Worm (Caenorhabditis elegans) whole organism, late embryonic: Measurements from ENCODE around the gene C35B1.8.
"Not testable (repeated sequence)": the region's sequence is repeated elsewhere in the genome, so short reads cannot be mapped to it uniquely, and the experiment has no call there.

ENCODE experiments used
- C08G9.2 ChIP-seq: sonication (generic microtip); optimal IDR thresholded peaks from 2 replicates; lab custom pipeline; 2016; ENCODE audit warnings: mild to moderate bottlenecking, missing genetic modification characterization, moderate library complexity, missing compliant biosample characterization
- F13H6.1 ChIP-seq: sonication (generic microtip); optimal IDR thresholded peaks from 2 replicates; lab custom pipeline; 2016; ENCODE audit warnings: missing genetic modification characterization, missing compliant biosample characterization
- K02D7.2 ChIP-seq: sonication (generic microtip); optimal IDR thresholded peaks from 2 replicates; lab custom pipeline; 2017; ENCODE audit warnings: mild to moderate bottlenecking, missing genetic modification characterization, missing compliant biosample characterization
- K09A11.1 ChIP-seq: sonication (generic microtip); optimal IDR thresholded peaks from 2 replicates; lab custom pipeline; 2017; ENCODE audit warnings: antibody characterized with exemption, mild to moderate bottlenecking, missing genetic modification characterization, missing compliant biosample characterization; ENCODE audit not compliant: insufficient read depth
- ahr-1 ChIP-seq: sonication (generic microtip); optimal IDR thresholded peaks from 2 replicates; lab custom pipeline; 2016; ENCODE audit warnings: missing genetic modification characterization, missing compliant biosample characterization
- ama-1 ChIP-seq: fragments of 150-350 bp; optimal IDR thresholded peaks from 2 replicates; lab custom pipeline; 2014
- ceh-14 ChIP-seq: sonication (generic microtip); optimal IDR thresholded peaks from 2 replicates; lab custom pipeline; 2016; ENCODE audit warnings: missing genotype, missing genetic modification characterization, missing compliant biosample characterization
- ceh-19 ChIP-seq: fragments of 200-800 bp; sonication (Bioruptor generic); optimal IDR thresholded peaks from 2 replicates; lab custom pipeline; 2018; ENCODE audit warnings: mild to moderate bottlenecking, missing genetic modification characterization, missing compliant biosample characterization
- ceh-22 ChIP-seq: sonication (generic microtip); optimal IDR thresholded peaks from 2 replicates; lab custom pipeline; 2017; ENCODE audit warnings: missing biosample characterization, missing genetic modification characterization
- ceh-31 ChIP-seq: sonication (generic microtip); optimal IDR thresholded peaks from 2 replicates; lab custom pipeline; 2016; ENCODE audit warnings: missing genetic modification characterization, missing compliant biosample characterization
- ceh-45 ChIP-seq: fragments of 200-800 bp; sonication (Bioruptor generic); IDR thresholded peaks from 2 replicates; pipeline ENCODE4 v1.3.6; 2022; ENCODE audit warnings: missing genetic modification reagents, missing genetic modification characterization, missing compliant biosample characterization
- ceh-48 ChIP-seq: sonication (generic microtip); optimal IDR thresholded peaks from 2 replicates; lab custom pipeline; 2016; ENCODE audit warnings: missing genetic modification characterization, inconsistent platforms, missing compliant biosample characterization
- ceh-9 ChIP-seq: sonication (generic microtip); optimal IDR thresholded peaks from 2 replicates; lab custom pipeline; 2016; ENCODE audit warnings: mild to moderate bottlenecking, missing genetic modification characterization, inconsistent platforms, missing compliant biosample characterization
- che-1 ChIP-seq: sonication (generic microtip); optimal IDR thresholded peaks from 2 replicates; lab custom pipeline; 2016; ENCODE audit warnings: mild to moderate bottlenecking, missing genetic modification characterization, missing compliant biosample characterization
- dmd-4 ChIP-seq: sonication (generic microtip); optimal IDR thresholded peaks from 2 replicates; lab custom pipeline; 2016; ENCODE audit warnings: borderline replicate concordance, missing genetic modification characterization, missing compliant biosample characterization
- ets-4 ChIP-seq: sonication (generic microtip); optimal IDR thresholded peaks from 2 replicates; lab custom pipeline; 2016; ENCODE audit warnings: missing genetic modification characterization, missing compliant biosample characterization
- eyg-1 ChIP-seq: sonication (generic microtip); optimal IDR thresholded peaks from 2 replicates; lab custom pipeline; 2016; ENCODE audit warnings: missing genotype, missing genetic modification characterization, missing compliant biosample characterization
- fax-1 ChIP-seq: sonication (generic microtip); optimal IDR thresholded peaks from 2 replicates; lab custom pipeline; 2016; ENCODE audit warnings: missing genotype, missing genetic modification characterization, missing compliant biosample characterization
- gmeb-2 ChIP-seq: sonication (generic microtip); optimal IDR thresholded peaks from 2 replicates; lab custom pipeline; 2016; ENCODE audit warnings: missing genetic modification characterization, inconsistent platforms, missing compliant biosample characterization
- hlh-13 ChIP-seq: fragments of 200-800 bp; sonication (Bioruptor generic); optimal IDR thresholded peaks from 2 replicates; lab custom pipeline; 2018; ENCODE audit warnings: mild to moderate bottlenecking, missing genetic modification characterization, missing compliant biosample characterization
- hlh-15 ChIP-seq: sonication (generic microtip); optimal IDR thresholded peaks from 2 replicates; lab custom pipeline; 2016; ENCODE audit warnings: missing genetic modification characterization, missing compliant biosample characterization
- hlh-8 ChIP-seq: sonication (generic microtip); optimal IDR thresholded peaks from 2 replicates; lab custom pipeline; 2016; ENCODE audit warnings: missing genotype, missing genetic modification characterization, missing compliant biosample characterization
- lim-6 ChIP-seq: sonication (generic microtip); optimal IDR thresholded peaks from 2 replicates; lab custom pipeline; 2016; ENCODE audit warnings: missing genetic modification characterization, missing compliant biosample characterization
- nhr-11 ChIP-seq: fragments of 150-350 bp; optimal IDR thresholded peaks from 2 replicates; lab custom pipeline; 2014; ENCODE audit warnings: missing biosample characterization, missing genetic modification characterization
- nhr-232 ChIP-seq: sonication (generic microtip); optimal IDR thresholded peaks from 2 replicates; lab custom pipeline; 2016; ENCODE audit warnings: missing genetic modification characterization, missing compliant biosample characterization
- npax-4 ChIP-seq: sonication (generic microtip); optimal IDR thresholded peaks from 2 replicates; lab custom pipeline; 2016; ENCODE audit warnings: missing genetic modification characterization, missing compliant biosample characterization
- pax-1 ChIP-seq: fragments of 150-350 bp; optimal IDR thresholded peaks from 2 replicates; lab custom pipeline; 2014; ENCODE audit warnings: missing biosample characterization, missing genetic modification characterization
- pqm-1 ChIP-seq: sonication (generic microtip); optimal IDR thresholded peaks from 2 replicates; lab custom pipeline; 2016; ENCODE audit warnings: missing genetic modification characterization, missing compliant biosample characterization
- ref-2 ChIP-seq: sonication (generic microtip); optimal IDR thresholded peaks from 2 replicates; lab custom pipeline; 2016; ENCODE audit warnings: missing genetic modification characterization, missing compliant biosample characterization
- rnt-1 ChIP-seq: sonication (generic microtip); optimal IDR thresholded peaks from 2 replicates; lab custom pipeline; 2016; ENCODE audit warnings: missing genetic modification characterization, missing compliant biosample characterization
- sdc-2 ChIP-seq: sonication (generic microtip); optimal IDR thresholded peaks from 2 replicates; lab custom pipeline; 2016; ENCODE audit warnings: missing genotype, missing genetic modification characterization, missing compliant biosample characterization
- sox-4 ChIP-seq: sonication (generic microtip); optimal IDR thresholded peaks from 2 replicates; lab custom pipeline; 2017; ENCODE audit warnings: mild to moderate bottlenecking, missing genetic modification characterization, inconsistent platforms, missing compliant biosample characterization
- syd-9 ChIP-seq: sonication (generic microtip); optimal IDR thresholded peaks from 2 replicates; lab custom pipeline; 2016; ENCODE audit warnings: mild to moderate bottlenecking, missing genetic modification characterization, moderate library complexity, missing compliant biosample characterization
- tbx-2 ChIP-seq: sonication (generic microtip); optimal IDR thresholded peaks from 2 replicates; lab custom pipeline; 2016; ENCODE audit warnings: missing genetic modification characterization, missing compliant biosample characterization
- unc-3 ChIP-seq, 2 experiments: fragments of 200-800 bp in 1 of 2; sonication (Bioruptor generic) in 1 of 2; sonication (generic microtip) in 1 of 2; conservative IDR thresholded peaks in 1 of 2; optimal IDR thresholded peaks in 1 of 2; 2 replicates each; pipeline versions ENCODE4 v1.3.6 to Lab custom; 2016 to 2022; ENCODE audit warnings: missing compliant biosample characterization in 2 of 2, missing genetic modification characterization in 2 of 2, missing genetic modification reagents in 1 of 2
- unc-42 ChIP-seq: sonication (generic microtip); optimal IDR thresholded peaks from 2 replicates; lab custom pipeline; 2016; ENCODE audit warnings: missing genotype, missing genetic modification characterization, missing compliant biosample characterization
- unc-55 ChIP-seq: sonication (generic microtip); optimal IDR thresholded peaks from 2 replicates; lab custom pipeline; 2017; ENCODE audit warnings: missing biosample characterization, missing genetic modification reagents, missing genetic modification characterization
- unc-86 ChIP-seq: sonication (generic microtip); optimal IDR thresholded peaks from 2 replicates; lab custom pipeline; 2016; ENCODE audit warnings: missing genetic modification characterization, missing compliant biosample characterization
- ztf-16 ChIP-seq: sonication (generic microtip); optimal IDR thresholded peaks from 2 replicates; lab custom pipeline; 2017; ENCODE audit warnings: missing genetic modification characterization, missing compliant biosample characterization

The C35B1.8 gene

ce11 chrIV:4078901-4079300 lies at the start of gene C35B1.8:
C35B1.8 (minus strand) TSS chrIV:4079001.
- no peak for TF ChIP-seq ceh-19

ce11 chrIV:4125657-4126056 lies 46.9 kb upstream of the C35B1.8 start, which contains the start of gene F49F1.7:
F49F1.7 (minus strand) TSS chrIV:4125757.
- TF ChIP-seq ets-4; tbx-2 (tag; lab: Kevin White, UChicago); ahr-1 (tag; lab: Kevin White, UChicago): not testable (repeated sequence)

ce11 chrIV:4123083-4123482 lies 44.3 kb upstream of the C35B1.8 start, which contains the start of gene mul-1:
mul-1 (minus strand) TSS chrIV:4123166.
- TF ChIP-seq hlh-15 (tag; lab: Kevin White, UChicago) = no peak
- TF ChIP-seq unc-42 (tag; lab: Kevin White, UChicago) = no peak
- TF ChIP-seq hlh-13 (GFP tag; lab: Kevin White, UChicago) = no peak
- TF ChIP-seq ceh-48 (tag; lab: Kevin White, UChicago) = no peak
- no peak for TF ChIP-seq eyg-1 (tag; lab: Kevin White, UChicago)
- no peak for TF ChIP-seq pax-1 (tag; lab: Kevin White, UChicago)
- no peak for TF ChIP-seq ama-1 (lab: Kevin White, UChicago)
- TF ChIP-seq fax-1 (tag; lab: Kevin White, UChicago) = no peak
- no peak for TF ChIP-seq K02D7.2 (tag; lab: Kevin White, UChicago)
- no peak for TF ChIP-seq rnt-1
- no peak for TF ChIP-seq ref-2 (tag; lab: Kevin White, UChicago)

- TF ChIP-seq sox-4 (no peak), dmd-4 (no peak), hlh-8 (tag; lab: Kevin White, UChicago) (no peak), nhr-11 (tag; lab: Kevin White, UChicago) (no peak), che-1 (tag; lab: Kevin White, UChicago) (no peak), lim-6 (no peak), npax-4 (tag; lab: Kevin White, UChicago) (no peak), gmeb-2 (tag; lab: Kevin White, UChicago) (no peak), ceh-31 (tag; lab: Kevin White, UChicago) (no peak), pqm-1 (tag; lab: Kevin White, UChicago) (no peak), syd-9 (tag; lab: Kevin White, UChicago) (no peak), ceh-9 (tag; lab: Kevin White, UChicago) (no peak), ztf-16 (tag; lab: Kevin White, UChicago) (no peak), ahr-1 (tag; lab: Kevin White, UChicago) (no peak), ama-1 (lab: Kevin White, UChicago) (no peak), K02D7.2 (tag; lab: Kevin White, UChicago) (no peak)
Measured at ce11 chrIV:4121055-4121454, 42.3 kb upstream of the C35B1.8 start.

ce11 chrIV:4120263-4120662 lies 41.5 kb upstream of the C35B1.8 start, which contains the start of gene F49F1.5:
F49F1.5 (minus strand) TSS chrIV:4120415.
- TF ChIP-seq fax-1 (tag; lab: Kevin White, UChicago) (no peak), ahr-1 (tag; lab: Kevin White, UChicago) (no peak)
- TF ChIP-seq, all 69 proteins: peak for 0

- no peak for TF ChIP-seq gmeb-2 (tag; lab: Kevin White, UChicago)
- no peak for TF ChIP-seq unc-55 (GFP tag; lab: Kevin White, UChicago)
- no peak for TF ChIP-seq nhr-232 (tag; lab: Kevin White, UChicago)
- TF ChIP-seq ceh-45 = no peak
- no peak for TF ChIP-seq ets-4
- TF ChIP-seq ceh-9 (tag; lab: Kevin White, UChicago) = no peak
- no peak for TF ChIP-seq K09A11.1 (tag; lab: Kevin White, UChicago)
- no peak for TF ChIP-seq dmd-4
- TF ChIP-seq unc-3 (GFP tag; conservative IDR thresholded peaks at IDR 0.05; lab: Robert Waterston, UW) = no peak
- no peak for TF ChIP-seq unc-3 (tag; optimal IDR thresholded peaks at IDR 0.05; lab: Kevin White, UChicago)
- no peak for TF ChIP-seq ceh-14 (tag; lab: Kevin White, UChicago)
- no peak for TF ChIP-seq F13H6.1 (tag; lab: Kevin White, UChicago)
- no peak for TF ChIP-seq C08G9.2 (tag; lab: Kevin White, UChicago)
- TF ChIP-seq unc-86 = no peak
- TF ChIP-seq ahr-1 (tag; lab: Kevin White, UChicago) = no peak
- TF ChIP-seq sdc-2 (tag; lab: Kevin White, UChicago) = no peak
- no peak for TF ChIP-seq hlh-15 (tag; lab: Kevin White, UChicago)
- TF ChIP-seq ceh-22 (tag; lab: Kevin White, UChicago) = no peak
Measured at ce11 chrIV:4117432-4117831, 38.6 kb upstream of the C35B1.8 start, which contains the start of gene drd-50. drd-50 (plus strand) TSS chrIV:4117732.
